Fruit fly (Drosophila melanogaster) whole organism, embryonic: Measurements from ENCODE around the gene Hsp67Ba.

ENCODE experiments used
- ATbp ChIP-seq: fragments of 200-800 bp; sonication (Bioruptor generic); optimal IDR thresholded peaks from 2 replicates; lab custom pipeline; 2017; ENCODE audit warnings: missing biosample characterization, mild to moderate bottlenecking, missing genetic modification characterization, missing genetic modification reagents
- Aef1 ChIP-seq: fragments of 200-800 bp; sonication (Bioruptor generic); IDR thresholded peaks from 3 replicates; pipeline ENCODE4 v1.3.6; 2022; ENCODE audit warnings: missing biosample characterization, missing genetic modification characterization
- Awh ChIP-seq: fragments of 200-800 bp; sonication (Bioruptor generic); IDR thresholded peaks from 2 replicates; pipeline ENCODE4, ENCODE4 v1.3.6; 2022; ENCODE audit warnings: missing biosample characterization, missing genetic modification characterization
- B-H2 ChIP-seq: fragments of 200-800 bp; sonication (Bioruptor generic); optimal IDR thresholded peaks from 2 replicates; lab custom pipeline; 2018; ENCODE audit warnings: missing biosample characterization, mild to moderate bottlenecking, missing genetic modification characterization
- CG10959 ChIP-seq: fragments of 200-800 bp; sonication (Bioruptor generic); IDR thresholded peaks from 2 replicates; pipeline ENCODE4 v1.3.6; 2022; ENCODE audit warnings: missing biosample characterization, missing genetic modification characterization
- CG12299 ChIP-seq: fragments of 200-800 bp; sonication (Bioruptor generic); optimal IDR thresholded peaks from 2 replicates; lab custom pipeline; 2018; ENCODE audit warnings: missing biosample characterization, mild to moderate bottlenecking, missing genetic modification characterization
- CG12659 ChIP-seq: fragments of 200-800 bp; sonication (Bioruptor generic); optimal IDR thresholded peaks from 3 replicates; lab custom pipeline; 2017; ENCODE audit warnings: mild to moderate bottlenecking, missing biosample characterization, missing genetic modification reagents, missing genetic modification characterization
- CG15479 ChIP-seq: fragments of 200-800 bp; sonication (Bioruptor generic); optimal IDR thresholded peaks from 3 replicates; lab custom pipeline; 2019; ENCODE audit warnings: missing biosample characterization, mild to moderate bottlenecking, missing genetic modification characterization, moderate library complexity
- CG1603 ChIP-seq: fragments of 200-800 bp; sonication (Bioruptor generic); optimal IDR thresholded peaks from 2 replicates; lab custom pipeline; 2019; ENCODE audit warnings: missing biosample characterization, mild to moderate bottlenecking, missing genetic modification characterization, moderate library complexity
- CG16779 ChIP-seq: fragments of 200-800 bp; sonication (Bioruptor generic); IDR thresholded peaks from 2 replicates; pipeline ENCODE4 v1.3.6; 2022; ENCODE audit warnings: missing biosample characterization, missing genetic modification characterization
- CG17568 ChIP-seq: fragments of 200-800 bp; sonication (Bioruptor generic); optimal IDR thresholded peaks from 2 replicates; lab custom pipeline; 2018; ENCODE audit warnings: missing biosample characterization, mild to moderate bottlenecking, missing genetic modification characterization, moderate library complexity
- CG1832 ChIP-seq: fragments of 200-800 bp; sonication (Bioruptor generic); optimal IDR thresholded peaks from 2 replicates; lab custom pipeline; 2017; ENCODE audit warnings: missing biosample characterization, mild to moderate bottlenecking, missing genetic modification characterization, inconsistent platforms
- CG18599 ChIP-seq: fragments of 200-800 bp; sonication (Bioruptor generic); optimal IDR thresholded peaks from 3 replicates; lab custom pipeline; 2017; ENCODE audit warnings: missing biosample characterization, missing genetic modification characterization, mild to moderate bottlenecking, moderate library complexity, missing genetic modification reagents
- CG30431 ChIP-seq: fragments of 200-800 bp; sonication (Bioruptor generic); optimal IDR thresholded peaks from 2 replicates; lab custom pipeline; 2017; ENCODE audit warnings: missing biosample characterization, missing genetic modification characterization
- CG32532 ChIP-seq: fragments of 200-800 bp; sonication (Bioruptor generic); IDR thresholded peaks from 2 replicates; pipeline ENCODE4 v1.3.6; 2022; ENCODE audit warnings: missing biosample characterization, missing genetic modification characterization
- CG34376 ChIP-seq: fragments of 200-800 bp; sonication (Bioruptor generic); optimal IDR thresholded peaks from 2 replicates; lab custom pipeline; 2018; ENCODE audit warnings: missing biosample characterization, mild to moderate bottlenecking, missing genetic modification characterization
- CG3726 ChIP-seq: fragments of 200-800 bp; sonication (Bioruptor generic); IDR thresholded peaks from 3 replicates; pipeline ENCODE4, ENCODE4 v1.3.6; 2022; ENCODE audit warnings: missing biosample characterization, missing genetic modification characterization
- CG4707 ChIP-seq: fragments of 200-800 bp; sonication (Bioruptor generic); optimal IDR thresholded peaks from 2 replicates; lab custom pipeline; 2018; ENCODE audit warnings: missing biosample characterization, mild to moderate bottlenecking, missing genetic modification characterization, moderate library complexity
- CG8924 ChIP-seq: fragments of 200-800 bp; optimal IDR thresholded peaks from 3 replicates; lab custom pipeline; 2019; ENCODE audit warnings: missing biosample characterization, mild to moderate bottlenecking, missing genetic modification characterization, moderate library complexity
- CkIIα-i1 ChIP-seq: fragments of 200-800 bp; sonication (Bioruptor generic); IDR thresholded peaks from 2 replicates; pipeline ENCODE4 v1.3.6; 2022; ENCODE audit warnings: missing biosample characterization, missing genetic modification characterization
- Drgx ChIP-seq: fragments of 200-800 bp; sonication (Bioruptor generic); IDR thresholded peaks from 2 replicates; pipeline ENCODE4 v1.3.6; 2022; ENCODE audit warnings: missing biosample characterization, missing genetic modification characterization
- ERR ChIP-seq: fragments of 200-800 bp; sonication (Bioruptor generic); optimal IDR thresholded peaks from 2 replicates; lab custom pipeline; 2016; ENCODE audit warnings: missing biosample characterization, missing genetic modification characterization
- HmgZ ChIP-seq: fragments of 200-800 bp; sonication (Bioruptor generic); optimal IDR thresholded peaks from 2 replicates; lab custom pipeline; 2018; ENCODE audit warnings: missing biosample characterization, mild to moderate bottlenecking, missing genetic modification characterization
- MBD-R2 ChIP-seq: fragments of 200-800 bp; sonication (Bioruptor generic); IDR thresholded peaks from 2 replicates; pipeline ENCODE4 v1.3.6; 2022; ENCODE audit warnings: missing biosample characterization, missing genetic modification characterization
- PHDP ChIP-seq: fragments of 200-800 bp; sonication (Bioruptor generic); optimal IDR thresholded peaks from 3 replicates; lab custom pipeline; 2018; ENCODE audit warnings: missing biosample characterization, mild to moderate bottlenecking, missing genetic modification characterization, moderate library complexity
- Ravus ChIP-seq: fragments of 200-800 bp; sonication (Bioruptor generic); IDR thresholded peaks from 2 replicates; pipeline ENCODE4 v1.3.6; 2022; ENCODE audit warnings: missing biosample characterization, missing genetic modification characterization
- YL-1 ChIP-seq: fragments of 200-800 bp; sonication (Bioruptor generic); optimal IDR thresholded peaks from 3 replicates; lab custom pipeline; 2017; ENCODE audit warnings: missing biosample characterization, mild to moderate bottlenecking, missing genetic modification characterization
- amos ChIP-seq: fragments of 200-800 bp; sonication (Bioruptor generic); IDR thresholded peaks from 2 replicates; pipeline ENCODE4 v1.3.6; 2022; ENCODE audit warnings: missing biosample characterization, missing genetic modification characterization; ENCODE audit not compliant: partially characterized antibody
- aop ChIP-seq: fragments of 200-800 bp; sonication (Bioruptor generic); IDR thresholded peaks from 2 replicates; pipeline ENCODE4 v1.3.6; 2022; ENCODE audit warnings: missing biosample characterization, missing genetic modification characterization
- az2 ChIP-seq: fragments of 200-800 bp; sonication (Bioruptor generic); optimal IDR thresholded peaks from 3 replicates; lab custom pipeline; 2016; ENCODE audit warnings: missing biosample characterization, missing genetic modification characterization
- btn ChIP-seq: fragments of 200-800 bp; sonication (Bioruptor generic); optimal IDR thresholded peaks from 2 replicates; lab custom pipeline; 2016; ENCODE audit warnings: missing biosample characterization, missing genetic modification characterization
- cato ChIP-seq: fragments of 200-800 bp; sonication (Bioruptor generic); optimal IDR thresholded peaks from 2 replicates; lab custom pipeline; 2016; ENCODE audit warnings: missing biosample characterization, missing genetic modification characterization, borderline replicate concordance
- caup ChIP-seq: fragments of 200-800 bp; sonication (Bioruptor generic); optimal IDR thresholded peaks from 3 replicates; lab custom pipeline; 2017; ENCODE audit warnings: missing biosample characterization, mild to moderate bottlenecking, missing genetic modification characterization, moderate library complexity; ENCODE audit not compliant: severe bottlenecking
- cg ChIP-seq: fragments of 200-800 bp; sonication (Bioruptor generic); optimal IDR thresholded peaks from 3 replicates; lab custom pipeline; 2019; ENCODE audit warnings: missing biosample characterization, mild to moderate bottlenecking, missing genetic modification characterization, moderate library complexity
- dan ChIP-seq: fragments of 200-800 bp; sonication (Bioruptor generic); IDR thresholded peaks from 2 replicates; pipeline ENCODE4 v1.3.6; 2022; ENCODE audit warnings: missing biosample characterization, missing genetic modification characterization
- ftz-f1 ChIP-seq: fragments of 200-800 bp; sonication (Bioruptor generic); optimal IDR thresholded peaks from 2 replicates; lab custom pipeline; 2016; ENCODE audit warnings: missing biosample characterization, missing genetic modification characterization
- hkb ChIP-seq, 2 experiments: fragments of 200-800 bp in 1 of 2; fragments of >200 bp in 1 of 2; sonication (Bioruptor generic) in 1 of 2; IDR thresholded peaks in 1 of 2; optimal IDR thresholded peaks in 1 of 2; 2 replicates each; pipeline versions ENCODE4 v1.3.6 to Lab custom; 2017 to 2022; ENCODE audit warnings: missing biosample characterization in 1 of 2, missing genetic modification characterization in 1 of 2
- hth ChIP-seq: fragments of >200 bp; optimal IDR thresholded peaks from 2 replicates; lab custom pipeline; 2017; ENCODE audit warnings: inconsistent platforms
- jumu ChIP-seq: fragments of 200-800 bp; sonication (Bioruptor generic); optimal IDR thresholded peaks from 3 replicates; lab custom pipeline; 2016; ENCODE audit warnings: missing biosample characterization, missing genetic modification characterization
- lbe ChIP-seq: fragments of 200-800 bp; sonication (Bioruptor generic); optimal IDR thresholded peaks from 2 replicates; lab custom pipeline; 2016; ENCODE audit warnings: missing biosample characterization, mild to moderate bottlenecking, missing genetic modification characterization
- luna ChIP-seq: fragments of 200-800 bp; sonication (Bioruptor generic); optimal IDR thresholded peaks from 2 replicates; lab custom pipeline; 2016; ENCODE audit warnings: missing biosample characterization, missing genetic modification characterization
- nerfin-1 ChIP-seq: fragments of 200-800 bp; sonication (Bioruptor generic); optimal IDR thresholded peaks from 3 replicates; lab custom pipeline; 2019; ENCODE audit warnings: missing biosample characterization, mild to moderate bottlenecking, missing genetic modification characterization, moderate library complexity
- psq ChIP-seq: fragments of 200-800 bp; sonication (Bioruptor generic); optimal IDR thresholded peaks from 2 replicates; lab custom pipeline; 2017; ENCODE audit warnings: missing biosample characterization, missing genetic modification characterization
- ro ChIP-seq: fragments of 200-800 bp; sonication (Bioruptor generic); IDR thresholded peaks from 2 replicates; pipeline ENCODE4 v1.3.6; 2022; ENCODE audit warnings: missing biosample characterization, missing genetic modification characterization
- seq ChIP-seq: fragments of 200-800 bp; sonication (Bioruptor generic); IDR thresholded peaks from 2 replicates; pipeline ENCODE4 v1.3.6; 2022; ENCODE audit warnings: missing biosample characterization, missing genetic modification characterization
- slou ChIP-seq: fragments of 200-800 bp; sonication (Bioruptor generic); optimal IDR thresholded peaks from 3 replicates; lab custom pipeline; 2016; ENCODE audit warnings: missing biosample characterization, missing genetic modification characterization
- tio ChIP-seq: fragments of 200-800 bp; sonication (Bioruptor generic); optimal IDR thresholded peaks from 2 replicates; lab custom pipeline; 2017; ENCODE audit warnings: missing biosample characterization, missing genetic modification characterization, inconsistent platforms
- unc-4 ChIP-seq: fragments of 200-800 bp; sonication (Bioruptor generic); IDR thresholded peaks from 2 replicates; pipeline ENCODE4 v1.3.6; 2022; ENCODE audit warnings: missing biosample characterization, missing genetic modification characterization; ENCODE audit not compliant: partially characterized antibody
- vfl ChIP-seq: fragments of 200-800 bp; sonication (Bioruptor generic); optimal IDR thresholded peaks from 2 replicates; lab custom pipeline; 2016; ENCODE audit warnings: missing biosample characterization, missing genetic modification characterization

The Hsp67Ba gene

dm6 chr3L:9357830-9358712 is 21.3 kb downstream of the Hsp67Ba start (continued):
- TF ChIP-seq nerfin-1 (tag; lab: Kevin White, UChicago), result no peak
- no peak for TF ChIP-seq CG16779 (GFP tag; lab: Robert Waterston, UW)
- no peak for TF ChIP-seq az2
- peak; percentile 16; the same call in 1 of the 2 replicates for TF ChIP-seq amos (GFP tag; lab: Robert Waterston, UW)
- no peak for TF ChIP-seq hth (lab: Kevin White, UChicago)
- TF ChIP-seq cato (GFP tag; lab: Kevin White, UChicago), result no peak
- TF ChIP-seq PHDP (tag; lab: Kevin White, UChicago), result no peak
- TF ChIP-seq psq, result peak; percentile 13
- no peak for TF ChIP-seq luna (GFP tag; lab: Kevin White, UChicago)
- TF ChIP-seq CG15479 (GFP tag; lab: Kevin White, UChicago), result peak; percentile 9
- no peak for TF ChIP-seq CG1603 (tag; lab: Kevin White, UChicago)
- peak; percentile 44; the same call in 1 of the 2 replicates for TF ChIP-seq Drgx
- TF ChIP-seq hkb (optimal IDR thresholded peaks at IDR 0.05; lab: Kevin White, UChicago), result no peak
- TF ChIP-seq hkb (GFP tag; IDR thresholded peaks at IDR 0.05; lab: Robert Waterston, UW), result no peak
- TF ChIP-seq Awh (GFP tag; lab: Robert Waterston, UW), result no peak
- no peak for TF ChIP-seq CkIIα-i1 (GFP tag; lab: Robert Waterston, UW)
- TF ChIP-seq ERR (GFP tag; lab: Kevin White, UChicago), result peak; percentile 98
- no peak for TF ChIP-seq YL-1
- TF ChIP-seq ro (GFP tag; lab: Robert Waterston, UW), result no peak
- no peak for TF ChIP-seq CG4707 (GFP tag; lab: Kevin White, UChicago)
- TF ChIP-seq CG17568 (GFP tag; lab: Kevin White, UChicago), result no peak
- TF ChIP-seq B-H2, result no peak
- peak; percentile 15 for TF ChIP-seq caup (GFP tag; lab: Kevin White, UChicago)
- TF ChIP-seq aop (GFP tag; lab: Robert Waterston, UW), result no peak
- no peak for TF ChIP-seq Ravus
- TF ChIP-seq jumu (GFP tag; lab: Kevin White, UChicago), result no peak
- TF ChIP-seq HmgZ (tag; lab: Kevin White, UChicago), result peak; percentile 15
- no peak for TF ChIP-seq seq (GFP tag; lab: Robert Waterston, UW)
- no peak for TF ChIP-seq CG10959 (GFP tag; lab: Robert Waterston, UW)
- TF ChIP-seq unc-4 (GFP tag; lab: Robert Waterston, UW), result no peak
- TF ChIP-seq CG18599, result no peak
- peak; percentile 9; the same call in 1 of the 3 replicates for TF ChIP-seq Aef1 (GFP tag; lab: Robert Waterston, UW)
- no peak for TF ChIP-seq ftz-f1
- TF ChIP-seq CG34376 (GFP tag; lab: Kevin White, UChicago), result peak; percentile 58
- TF ChIP-seq vfl (GFP tag; lab: Kevin White, UChicago), result no peak
- no peak for TF ChIP-seq CG3726
- no peak for TF ChIP-seq CG12659 (GFP tag; lab: Kevin White, UChicago)
- TF ChIP-seq tio (GFP tag; lab: Kevin White, UChicago), result no peak
- TF ChIP-seq lbe (GFP tag; lab: Kevin White, UChicago), result peak; percentile 23
- TF ChIP-seq MBD-R2 (GFP tag; lab: Robert Waterston, UW), result no peak
- TF ChIP-seq CG8924 (tag; lab: Kevin White, UChicago), result peak; percentile 5
- TF ChIP-seq CG12299 (tag; lab: Kevin White, UChicago), result no peak
- no peak; the same call in 1 of the 2 replicates for TF ChIP-seq CG32532 (GFP tag; lab: Robert Waterston, UW)
- no peak for TF ChIP-seq ATbp (GFP tag; lab: Kevin White, UChicago)
- TF ChIP-seq btn (GFP tag; lab: Kevin White, UChicago), result no peak
- TF ChIP-seq slou (GFP tag; lab: Kevin White, UChicago), result no peak
- TF ChIP-seq cg (GFP tag; lab: Kevin White, UChicago), result peak; percentile 82
- no peak for TF ChIP-seq CG30431 (GFP tag; lab: Kevin White, UChicago)
- TF ChIP-seq CG1832, result no peak
- no peak for TF ChIP-seq dan (GFP tag; lab: Robert Waterston, UW)
